Fruit fly (Drosophila melanogaster) whole organism, prepupa: ENCODE data around the gene Pitslre.
A peak's percentile ranks its signal among the peaks of the same experiment; 100 is the strongest.

Experiments used
- Blimp-1 ChIP-seq: fragments of 200-800 bp; sonication (Bioruptor generic); optimal IDR thresholded peaks from 3 replicates; lab custom pipeline; 2017; ENCODE audit warnings: missing biosample characterization, missing genetic modification characterization, mild to moderate bottlenecking, moderate library complexity, missing genetic modification reagents
- CG10631 ChIP-seq: fragments of 200-800 bp; sonication (Bioruptor generic); optimal IDR thresholded peaks from 2 replicates; lab custom pipeline; 2016; ENCODE audit warnings: missing biosample characterization, missing genetic modification characterization
- CG10669 ChIP-seq: fragments of 200-800 bp; sonication (Bioruptor generic); optimal IDR thresholded peaks from 3 replicates; lab custom pipeline; 2018; ENCODE audit warnings: missing biosample characterization, mild to moderate bottlenecking, missing genetic modification characterization, moderate library complexity
- CG11294 ChIP-seq: fragments of 200-800 bp; sonication (Bioruptor generic); IDR thresholded peaks from 2 replicates; pipeline ENCODE4 v1.3.6; 2022; ENCODE audit warnings: missing biosample characterization, missing genetic modification characterization
- CG11902 ChIP-seq: fragments of 200-800 bp; sonication (Bioruptor generic); optimal IDR thresholded peaks from 3 replicates; lab custom pipeline; 2016; ENCODE audit warnings: missing biosample characterization, missing genetic modification characterization
- CG1621 ChIP-seq: fragments of 200-800 bp; sonication (Bioruptor generic); optimal IDR thresholded peaks from 3 replicates; lab custom pipeline; 2018; ENCODE audit warnings: missing biosample characterization, mild to moderate bottlenecking, missing genetic modification characterization
- CG16779 ChIP-seq: fragments of 200-800 bp; sonication (Bioruptor generic); optimal IDR thresholded peaks from 3 replicates; lab custom pipeline; 2017; ENCODE audit warnings: missing biosample characterization, mild to moderate bottlenecking, missing genetic modification characterization
- CG3032 ChIP-seq: fragments of 200-800 bp; optimal IDR thresholded peaks from 2 replicates; lab custom pipeline; 2019; ENCODE audit warnings: missing biosample characterization, mild to moderate bottlenecking, missing genetic modification characterization, moderate library complexity
- CG31627 ChIP-seq: fragments of 200-800 bp; sonication (Bioruptor generic); optimal IDR thresholded peaks from 3 replicates; lab custom pipeline; 2016; ENCODE audit warnings: missing biosample characterization, missing genetic modification characterization
- CG32006 ChIP-seq: fragments of 200-800 bp; sonication (Bioruptor generic); optimal IDR thresholded peaks from 3 replicates; lab custom pipeline; 2017; ENCODE audit warnings: missing biosample characterization, mild to moderate bottlenecking, missing genetic modification characterization
- CG3919 ChIP-seq: fragments of 200-800 bp; sonication (Bioruptor generic); optimal IDR thresholded peaks from 3 replicates; lab custom pipeline; 2016; ENCODE audit warnings: missing biosample characterization, missing genetic modification characterization
- CG6163 ChIP-seq: fragments of 200-800 bp; sonication (Bioruptor generic); IDR thresholded peaks from 3 replicates; pipeline ENCODE4 v1.3.6; 2022; ENCODE audit warnings: missing biosample characterization, missing genetic modification characterization
- CG6276 ChIP-seq: fragments of 200-800 bp; sonication (Bioruptor generic); optimal IDR thresholded peaks from 2 replicates; lab custom pipeline; 2017; ENCODE audit warnings: missing biosample characterization, mild to moderate bottlenecking, missing genetic modification characterization
- CG6792 ChIP-seq: fragments of 200-800 bp; sonication (Bioruptor generic); optimal IDR thresholded peaks from 3 replicates; lab custom pipeline; 2016; ENCODE audit warnings: missing biosample characterization, missing genetic modification characterization
- CG6808 ChIP-seq: fragments of 200-800 bp; sonication (Bioruptor generic); optimal IDR thresholded peaks from 3 replicates; lab custom pipeline; 2017; ENCODE audit warnings: missing biosample characterization, missing genetic modification characterization, mild to moderate bottlenecking, moderate library complexity, missing genetic modification reagents
- CG6854 ChIP-seq: fragments of 200-800 bp; sonication (Bioruptor generic); optimal IDR thresholded peaks from 2 replicates; lab custom pipeline; 2017; ENCODE audit warnings: missing biosample characterization, mild to moderate bottlenecking, missing genetic modification characterization
- CG7368 ChIP-seq: fragments of 200-800 bp; sonication (Bioruptor generic); optimal IDR thresholded peaks from 3 replicates; lab custom pipeline; 2016; ENCODE audit warnings: missing biosample characterization, missing genetic modification characterization
- CG8119 ChIP-seq: fragments of 200-800 bp; sonication (Bioruptor generic); IDR thresholded peaks from 3 replicates; pipeline ENCODE4 v1.3.6; 2022; ENCODE audit warnings: missing biosample characterization, missing genetic modification characterization
- CG8319 ChIP-seq: fragments of 200-800 bp; sonication (Bioruptor generic); optimal IDR thresholded peaks from 3 replicates; lab custom pipeline; 2016; ENCODE audit warnings: missing biosample characterization, missing genetic modification characterization
- CG9139 ChIP-seq: fragments of 200-800 bp; sonication (Bioruptor generic); optimal IDR thresholded peaks from 3 replicates; lab custom pipeline; 2017; ENCODE audit warnings: missing biosample characterization, mild to moderate bottlenecking, missing genetic modification characterization
- Eip75B ChIP-seq: fragments of 200-800 bp; sonication (Bioruptor generic); optimal IDR thresholded peaks from 3 replicates; lab custom pipeline; 2016; ENCODE audit warnings: missing biosample characterization, missing genetic modification characterization
- Eip78C ChIP-seq: fragments of 200-800 bp; sonication (Bioruptor generic); peaks from one replicate; lab custom pipeline; 2016; ENCODE audit warnings: missing biosample characterization, missing genetic modification characterization
- Eip93F ChIP-seq: fragments of 200-800 bp; sonication (Bioruptor generic); optimal IDR thresholded peaks from 2 replicates; lab custom pipeline; 2016; ENCODE audit warnings: missing biosample characterization, mild to moderate bottlenecking, missing genetic modification characterization
- Ets21C ChIP-seq: fragments of 200-800 bp; sonication (Bioruptor generic); optimal IDR thresholded peaks from 3 replicates; lab custom pipeline; 2016; ENCODE audit warnings: missing biosample characterization, missing genetic modification characterization
- Ets96B ChIP-seq: fragments of 200-800 bp; optimal IDR thresholded peaks from 2 replicates; lab custom pipeline; 2019; ENCODE audit warnings: missing biosample characterization, mild to moderate bottlenecking, missing genetic modification characterization, moderate library complexity
- Gug ChIP-seq: fragments of 200-800 bp; sonication (Bioruptor generic); IDR thresholded peaks from 2 replicates; pipeline ENCODE4 v1.3.6; 2022; ENCODE audit warnings: missing biosample characterization, missing genetic modification characterization
- Hr38 ChIP-seq: sonication (Bioruptor generic); optimal IDR thresholded peaks from 2 replicates; lab custom pipeline; 2016; ENCODE audit warnings: missing biosample characterization, missing genetic modification characterization
- Hr39 ChIP-seq: fragments of 200-800 bp; sonication (Bioruptor generic); optimal IDR thresholded peaks from 2 replicates; lab custom pipeline; 2016; ENCODE audit warnings: missing biosample characterization, missing genetic modification characterization
- Hr4 ChIP-seq: fragments of 200-800 bp; sonication (Bioruptor generic); optimal IDR thresholded peaks from 3 replicates; lab custom pipeline; 2016; ENCODE audit warnings: missing biosample characterization, missing genetic modification characterization
- Met ChIP-seq: fragments of 200-800 bp; sonication (Bioruptor generic); optimal IDR thresholded peaks from 3 replicates; lab custom pipeline; 2016; ENCODE audit warnings: missing biosample characterization, missing genetic modification characterization
- OdsH ChIP-seq: fragments of 200-800 bp; sonication (Bioruptor generic); optimal IDR thresholded peaks from 3 replicates; lab custom pipeline; 2016; ENCODE audit warnings: missing biosample characterization, missing genetic modification characterization
- Smox ChIP-seq: fragments of 200-800 bp; sonication (Bioruptor generic); optimal IDR thresholded peaks from 3 replicates; lab custom pipeline; 2016; ENCODE audit warnings: missing biosample characterization, missing genetic modification characterization
- Sox102F ChIP-seq: fragments of 200-800 bp; sonication (Bioruptor generic); optimal IDR thresholded peaks from 2 replicates; lab custom pipeline; 2016; ENCODE audit warnings: missing biosample characterization, mild to moderate bottlenecking, missing genetic modification characterization
- Sox14 ChIP-seq: fragments of 200-800 bp; sonication (Bioruptor generic); optimal IDR thresholded peaks from 3 replicates; lab custom pipeline; 2016; ENCODE audit warnings: missing biosample characterization, missing genetic modification characterization
- Sox15 ChIP-seq: fragments of 200-800 bp; sonication (Bioruptor generic); optimal IDR thresholded peaks from 3 replicates; lab custom pipeline; 2016; ENCODE audit warnings: missing biosample characterization, missing genetic modification characterization
- achi ChIP-seq: fragments of 200-800 bp; sonication (Bioruptor generic); optimal IDR thresholded peaks from 3 replicates; lab custom pipeline; 2016; ENCODE audit warnings: missing biosample characterization, missing genetic modification characterization
- acj6 ChIP-seq: fragments of 200-800 bp; sonication (Bioruptor generic); optimal IDR thresholded peaks from 3 replicates; lab custom pipeline; 2016; ENCODE audit warnings: missing biosample characterization, missing genetic modification characterization
- cyc ChIP-seq: fragments of 200-800 bp; sonication (Bioruptor generic); optimal IDR thresholded peaks from 3 replicates; lab custom pipeline; 2016; ENCODE audit warnings: missing biosample characterization, missing genetic modification characterization
- dsx ChIP-seq: fragments of 200-800 bp; optimal IDR thresholded peaks from 3 replicates; lab custom pipeline; 2019; ENCODE audit warnings: missing biosample characterization, mild to moderate bottlenecking, missing genetic modification characterization, moderate library complexity; ENCODE audit not compliant: poor library complexity, severe bottlenecking
- eg ChIP-seq: fragments of 200-800 bp; sonication (Bioruptor generic); IDR thresholded peaks from 3 replicates; pipeline ENCODE4 v1.3.6; 2022; ENCODE audit warnings: missing biosample characterization, missing genetic modification characterization
- esn ChIP-seq: fragments of 200-800 bp; sonication (Bioruptor generic); optimal IDR thresholded peaks from 2 replicates; lab custom pipeline; 2016; ENCODE audit warnings: missing biosample characterization, mild to moderate bottlenecking, missing genetic modification characterization, moderate library complexity
- fd59A ChIP-seq: fragments of 200-800 bp; sonication (Bioruptor generic); optimal IDR thresholded peaks from 2 replicates; lab custom pipeline; 2017; ENCODE audit warnings: missing biosample characterization, mild to moderate bottlenecking, missing genetic modification characterization, missing genetic modification reagents
- fd85E ChIP-seq: fragments of 200-800 bp; sonication (Bioruptor generic); optimal IDR thresholded peaks from 3 replicates; lab custom pipeline; 2016; ENCODE audit warnings: missing biosample characterization, missing genetic modification characterization
- fkh ChIP-seq: fragments of 200-800 bp; sonication (Bioruptor generic); optimal IDR thresholded peaks from 3 replicates; lab custom pipeline; 2017; ENCODE audit warnings: missing biosample characterization, mild to moderate bottlenecking, missing genetic modification characterization, moderate library complexity
- lz ChIP-seq: fragments of 200-800 bp; sonication (Bioruptor generic); optimal IDR thresholded peaks from 3 replicates; lab custom pipeline; 2016; ENCODE audit warnings: missing biosample characterization, missing genetic modification characterization
- net ChIP-seq: fragments of 200-800 bp; sonication (Bioruptor generic); optimal IDR thresholded peaks from 3 replicates; lab custom pipeline; 2016; ENCODE audit warnings: missing biosample characterization, missing genetic modification characterization
- salr ChIP-seq, 2 experiments: fragments of 200-800 bp; sonication (Bioruptor generic); optimal IDR thresholded peaks; 3 replicates each; lab custom pipeline; 2016 to 2018; ENCODE audit warnings: missing biosample characterization in 2 of 2, missing genetic modification characterization in 2 of 2, mild to moderate bottlenecking in 1 of 2
- spab ChIP-seq: fragments of 200-800 bp; sonication (Bioruptor generic); optimal IDR thresholded peaks from 2 replicates; lab custom pipeline; 2017; ENCODE audit warnings: missing biosample characterization, mild to moderate bottlenecking, missing genetic modification characterization, missing genetic modification reagents
- ss ChIP-seq, 2 experiments: fragments of 200-800 bp; sonication (Bioruptor generic); optimal IDR thresholded peaks; 2 replicates in 1 of 2; 3 replicates in 1 of 2; lab custom pipeline; 2017 to 2018; ENCODE audit warnings: mild to moderate bottlenecking in 2 of 2, missing biosample characterization in 2 of 2, missing genetic modification characterization in 2 of 2, moderate library complexity in 1 of 2
- topi ChIP-seq: fragments of 200-800 bp; sonication (Bioruptor generic); optimal IDR thresholded peaks from 3 replicates; lab custom pipeline; 2016; ENCODE audit warnings: missing biosample characterization, missing genetic modification characterization

Gene Pitslre

dm6 chr3L:20778224-20779063, 7.1 kb downstream of the Pitslre start, which contains the start of the genes Pex16 and Pex14:
Gene Pex16, minus strand, starts transcription at chr3L:20778264.
Gene Pex14, plus strand, starts transcription at chr3L:20778799.
- TF ChIP-seq fd85E (no peak), salr (GFP tag; optimal IDR thresholded peaks at IDR 0.05; lab: Kevin White, UChicago) (peak in 1 of 2 experiments; percentile 51), net (peak; percentile 64), fkh (GFP tag; lab: Kevin White, UChicago) (peak; percentile 27), Ets96B (tag; lab: Kevin White, UChicago) (peak; percentile 37), acj6 (GFP tag; lab: Kevin White, UChicago) (peak; percentile 74), CG1621 (no peak), lz (GFP tag; lab: Kevin White, UChicago) (peak; percentile 83), fd59A (GFP tag; lab: Kevin White, UChicago) (peak; percentile 51), CG11902 (GFP tag; lab: Kevin White, UChicago) (peak; percentile 66), OdsH (GFP tag; lab: Kevin White, UChicago) (no peak), CG6854 (GFP tag; lab: Kevin White, UChicago) (no peak), Sox15 (GFP tag; lab: Kevin White, UChicago) (peak; percentile 63), Hr38 (GFP tag; lab: Kevin White, UChicago) (no peak), Hr39 (GFP tag; lab: Kevin White, UChicago) (peak; percentile 87), Eip78C (GFP tag; lab: Kevin White, UChicago) (peak; percentile 89), spab (GFP tag; lab: Kevin White, UChicago) (no peak), CG16779 (tag; lab: Kevin White, UChicago) (peak; percentile 12), Blimp-1 (GFP tag; lab: Kevin White, UChicago) (peak; percentile 12), Eip75B (GFP tag; lab: Kevin White, UChicago) (no peak), CG9139 (GFP tag; lab: Kevin White, UChicago) (no peak), esn (GFP tag; lab: Kevin White, UChicago) (peak; percentile 81), CG6808 (GFP tag; lab: Kevin White, UChicago) (no peak), CG6792 (GFP tag; lab: Kevin White, UChicago) (peak; percentile 61), CG10631 (GFP tag; lab: Kevin White, UChicago) (no peak), CG3032 (tag; lab: Kevin White, UChicago) (peak; percentile 73), Sox102F (no peak), Hr4 (GFP tag; lab: Kevin White, UChicago) (peak; percentile 77), CG32006 (GFP tag; lab: Kevin White, UChicago) (no peak), CG8319 (GFP tag; lab: Kevin White, UChicago) (peak; percentile 57), Ets21C (GFP tag; lab: Kevin White, UChicago) (peak; percentile 74), topi (GFP tag; lab: Kevin White, UChicago) (peak; percentile 71), CG3919 (GFP tag; lab: Kevin White, UChicago) (peak; percentile 75), CG6276 (GFP tag; lab: Kevin White, UChicago) (peak; percentile 26), Gug (peak; percentile 51), Smox (GFP tag; lab: Kevin White, UChicago) (no peak), CG10669 (no peak), Met (GFP tag; lab: Kevin White, UChicago) (no peak), eg (GFP tag; lab: Robert Waterston, UW) (peak; percentile 74), Eip93F (no peak), achi (GFP tag; lab: Kevin White, UChicago) (peak; percentile 55), CG11294 (GFP tag; lab: Robert Waterston, UW) (peak; percentile 20; the same call in 1 of the 2 replicates), CG8119 (GFP tag; lab: Robert Waterston, UW) (no peak), Sox14 (GFP tag; lab: Kevin White, UChicago) (peak; percentile 75), CG7368 (GFP tag; lab: Kevin White, UChicago) (peak; percentile 38), CG31627 (GFP tag; lab: Kevin White, UChicago) (peak; percentile 86), ss (GFP tag; optimal IDR thresholded peaks at IDR 0.05; lab: Kevin White, UChicago) (peak; percentile 22 to 38), cyc (GFP tag; lab: Kevin White, UChicago) (peak; percentile 83), CG6163 (GFP tag; lab: Robert Waterston, UW) (peak; percentile 74), dsx (GFP tag; lab: Kevin White, UChicago) (peak; percentile 48)
